Worm (Caenorhabditis elegans) whole organism, midembryonic: ENCODE results near the gene Y116A8A.7.
"Not testable (repeated sequence)": the region's sequence is repeated elsewhere in the genome, so short reads cannot be mapped to it uniquely, and the experiment has no call there.

Source experiments
- T22C8.4 ChIP-seq: fragments of 200-800 bp; sonication (Bioruptor generic); IDR thresholded peaks from 2 replicates; pipeline ENCODE4 v1.3.6; 2022; ENCODE audit warnings: missing genetic modification characterization, missing compliant biosample characterization
- cog-1 ChIP-seq: sonication (generic microtip); optimal IDR thresholded peaks from 2 replicates; lab custom pipeline; 2016; ENCODE audit warnings: missing genetic modification characterization, missing compliant biosample characterization
- flt-1 ChIP-seq: fragments of 200-800 bp; sonication (Bioruptor generic); IDR thresholded peaks from 2 replicates; pipeline ENCODE4 v1.3.6; 2022; ENCODE audit warnings: missing genetic modification characterization, missing compliant biosample characterization
- klf-2 ChIP-seq: fragments of 200-800 bp; sonication (Bioruptor generic); conservative IDR thresholded peaks from 2 replicates; pipeline ENCODE4 v1.3.6; 2022; ENCODE audit warnings: missing genetic modification reagents, missing genetic modification characterization, missing compliant biosample characterization
- med-1 ChIP-seq: sonication (generic microtip); optimal IDR thresholded peaks from 2 replicates; lab custom pipeline; 2017; ENCODE audit warnings: missing genetic modification characterization, mild to moderate bottlenecking, missing compliant biosample characterization, antibody characterized with exemption, missing genetic modification reagents; ENCODE audit not compliant: insufficient read depth
- ref-1 ChIP-seq: fragments of 200-800 bp; sonication (Bioruptor generic); conservative IDR thresholded peaks from 2 replicates; pipeline ENCODE4 v1.3.6; 2022; ENCODE audit warnings: missing genetic modification reagents, missing genetic modification characterization, missing compliant biosample characterization
- tab-1 ChIP-seq: fragments of 200-800 bp; sonication (Bioruptor generic); IDR thresholded peaks from 2 replicates; pipeline ENCODE4 v1.3.6; 2022; ENCODE audit warnings: missing genetic modification characterization, missing compliant biosample characterization
- ztf-23 ChIP-seq: fragments of 200-800 bp; sonication (Bioruptor generic); IDR thresholded peaks from 2 replicates; pipeline ENCODE4 v1.3.6; 2022; ENCODE audit warnings: missing genetic modification reagents, missing genetic modification characterization, missing compliant biosample characterization
- ztf-29 ChIP-seq: fragments of 200-800 bp; sonication (Bioruptor generic); IDR thresholded peaks from 2 replicates; pipeline ENCODE4 v1.3.6; 2022; ENCODE audit warnings: missing genetic modification reagents, missing genetic modification characterization, missing compliant biosample characterization

Gene Y116A8A.7

DNA sequence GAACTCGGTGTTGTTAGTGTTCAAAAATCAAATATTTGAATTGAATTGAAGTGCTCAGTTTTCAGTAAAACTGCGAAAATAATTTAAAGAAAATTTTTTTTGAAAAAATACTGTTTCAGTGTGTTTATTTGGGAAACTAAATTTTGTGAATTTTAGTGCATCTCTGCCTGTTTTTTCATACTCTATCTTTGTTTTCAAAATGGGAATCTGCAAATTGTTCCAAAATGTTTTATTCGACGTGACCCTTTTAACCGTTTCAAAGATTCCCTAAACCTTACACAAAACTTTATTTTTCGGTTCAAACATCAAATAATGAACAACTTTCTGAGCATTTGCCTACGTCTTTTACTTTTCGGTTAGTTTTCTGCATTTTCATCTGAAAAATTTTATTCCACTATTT, at the start of gene Y116A8A.7:
TSS of gene Y116A8A.7 (plus strand) at position 301 of the 400 bp plus-strand sequence.
- TF ChIP-seq cog-1 (tag; lab: Kevin White, UChicago) (no peak), med-1 (no peak), ref-1 (GFP tag; lab: Robert Waterston, UW) (no peak), ztf-29 (GFP tag; lab: Robert Waterston, UW) (no peak), tab-1 (GFP tag; lab: Robert Waterston, UW) (no peak), flt-1 (GFP tag; lab: Robert Waterston, UW) (no peak)

DNA sequence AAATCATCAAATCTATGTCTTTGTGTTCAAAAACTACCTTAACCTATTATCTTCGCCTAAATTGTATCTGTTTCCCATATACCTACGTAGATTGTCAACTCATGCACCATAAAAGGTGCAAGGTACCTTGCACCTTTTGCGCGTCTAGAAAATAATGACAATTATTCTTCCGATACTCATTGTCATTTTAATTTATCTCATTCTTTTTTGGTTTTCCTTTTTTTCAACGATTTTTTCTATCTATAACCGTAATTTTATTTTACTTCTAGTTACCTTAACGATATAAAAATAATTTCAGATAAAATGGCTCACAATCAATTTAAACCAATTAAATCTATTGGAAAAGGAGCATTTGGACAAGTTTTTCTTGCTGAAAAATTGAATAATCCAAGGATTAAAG, 43.0 kb upstream of the Y116A8A.7 start, which contains the start of gene Y43D4A.6:
TSS of gene Y43D4A.6 (plus strand) at position 301 of the 400 bp plus-strand sequence.
- TF ChIP-seq cog-1 (tag; lab: Kevin White, UChicago) (no peak), klf-2 (GFP tag; lab: Robert Waterston, UW) (no peak), tab-1 (GFP tag; lab: Robert Waterston, UW) (no peak), ref-1 (GFP tag; lab: Robert Waterston, UW) (no peak), med-1 (no peak), flt-1 (GFP tag; lab: Robert Waterston, UW) (no peak), T22C8.4 (GFP tag; lab: Robert Waterston, UW) (no peak), ztf-23 (GFP tag; lab: Robert Waterston, UW) (no peak), ztf-29 (GFP tag; lab: Robert Waterston, UW) (no peak)

DNA sequence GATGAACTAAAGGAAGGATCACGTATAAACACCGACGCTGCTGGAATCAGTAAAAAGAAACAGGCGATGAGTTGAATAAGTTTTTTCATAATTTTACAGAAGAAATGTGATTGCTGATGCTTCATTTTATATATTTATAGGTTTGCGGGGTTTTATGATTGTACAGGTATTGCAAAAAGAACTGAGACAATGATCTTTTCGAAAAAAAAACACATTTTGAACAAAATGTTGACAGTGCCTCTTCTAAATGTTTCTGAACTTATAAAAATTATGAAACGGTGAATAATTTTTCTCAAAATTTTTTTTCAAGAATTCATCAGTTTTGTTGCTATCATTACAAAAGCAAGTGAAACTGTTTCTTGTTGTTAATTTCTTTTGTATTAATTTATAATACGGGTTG, 23.6 kb upstream of the Y116A8A.7 start, which contains the start of gene clec-193:
TSS of gene clec-193 (minus strand) at position 101 of the 400 bp plus-strand sequence.
- TF ChIP-seq ztf-23 (GFP tag; lab: Robert Waterston, UW) = no peak
- TF ChIP-seq cog-1 (tag; lab: Kevin White, UChicago) = no peak
- TF ChIP-seq med-1 = no peak
- no peak for TF ChIP-seq ref-1 (GFP tag; lab: Robert Waterston, UW)
- TF ChIP-seq T22C8.4 (GFP tag; lab: Robert Waterston, UW) = no peak
- no peak for TF ChIP-seq klf-2 (GFP tag; lab: Robert Waterston, UW)
- no peak for TF ChIP-seq tab-1 (GFP tag; lab: Robert Waterston, UW)
- no peak for TF ChIP-seq ztf-29 (GFP tag; lab: Robert Waterston, UW)

DNA sequence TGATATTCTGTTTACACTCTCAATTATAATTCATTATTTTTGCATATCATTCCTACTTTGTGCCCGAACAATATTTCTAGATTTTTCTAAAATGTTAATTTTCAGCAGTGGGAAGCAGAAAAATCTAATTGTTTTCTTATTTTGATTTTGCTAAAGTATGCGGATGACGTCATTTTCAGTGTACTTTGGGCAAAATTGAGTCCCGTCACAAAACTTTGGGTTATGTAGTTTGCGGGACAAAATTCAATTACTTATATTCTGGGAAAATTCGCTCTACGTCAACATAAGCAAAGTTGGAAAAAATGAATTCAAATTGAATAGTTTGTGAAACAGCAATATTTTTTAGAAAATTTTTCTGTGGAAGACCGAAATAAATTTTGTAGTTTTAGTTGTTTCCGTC, 17.9 kb upstream of the Y116A8A.7 start:
- TF ChIP-seq T22C8.4 (GFP tag; lab: Robert Waterston, UW) = no peak
- no peak for TF ChIP-seq ztf-23 (GFP tag; lab: Robert Waterston, UW)
- TF ChIP-seq ref-1 (GFP tag; lab: Robert Waterston, UW) = no peak
- no peak for TF ChIP-seq med-1
- TF ChIP-seq ztf-29 (GFP tag; lab: Robert Waterston, UW) = no peak
- no peak for TF ChIP-seq tab-1 (GFP tag; lab: Robert Waterston, UW)
- TF ChIP-seq cog-1 (tag; lab: Kevin White, UChicago) = no peak
- no peak for TF ChIP-seq flt-1 (GFP tag; lab: Robert Waterston, UW)

DNA sequence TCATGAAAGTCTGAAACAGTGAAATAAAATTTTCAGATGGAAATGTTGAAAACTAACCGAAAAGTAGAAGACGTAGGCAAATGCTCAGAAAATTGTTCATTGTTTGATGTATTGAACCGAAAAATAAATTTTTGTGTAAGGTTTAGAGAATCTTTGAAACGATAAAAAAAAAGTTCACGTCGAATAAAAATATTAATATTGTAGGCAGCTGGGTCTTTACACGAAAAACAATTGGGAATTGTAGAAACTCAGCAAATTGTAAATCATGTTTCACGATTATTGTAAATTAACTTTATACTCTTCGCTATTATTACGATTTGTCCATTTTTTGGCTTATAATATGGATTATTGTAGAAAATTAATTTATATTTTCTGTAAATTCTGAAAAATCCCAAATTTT, 16.2 kb upstream of the Y116A8A.7 start, which contains the start of gene Y116A8A.2:
TSS of gene Y116A8A.2 (minus strand) at position 101 of the 400 bp plus-strand sequence.
- TF ChIP-seq med-1 = no peak
- TF ChIP-seq ref-1 (GFP tag; lab: Robert Waterston, UW) = no peak
- TF ChIP-seq T22C8.4 (GFP tag; lab: Robert Waterston, UW) = no peak
- TF ChIP-seq cog-1 (tag; lab: Kevin White, UChicago) = no peak
- no peak for TF ChIP-seq tab-1 (GFP tag; lab: Robert Waterston, UW)

DNA sequence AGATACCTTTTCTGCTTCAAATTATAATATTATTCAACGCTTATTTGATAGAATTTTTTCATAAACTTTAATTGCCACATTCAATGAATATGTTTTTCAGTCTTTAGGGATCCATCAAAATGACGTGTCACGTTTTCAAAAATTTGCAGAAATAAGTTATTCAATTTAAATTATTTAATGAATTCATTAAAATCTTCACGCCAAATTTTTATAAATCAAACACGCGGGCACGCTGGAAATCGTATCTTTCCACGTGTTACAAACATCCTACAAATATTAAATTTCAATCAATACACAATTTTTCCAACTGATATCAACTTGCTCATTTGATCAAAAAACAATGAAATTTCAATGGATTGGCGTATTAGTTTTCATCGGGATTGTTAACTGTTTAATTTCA, 7.5 kb upstream of the Y116A8A.7 start, which contains the start of gene Y116A8A.4:
TSS of gene Y116A8A.4 (plus strand) at position 301 of the 400 bp plus-strand sequence.
- no peak for TF ChIP-seq ztf-29 (GFP tag; lab: Robert Waterston, UW)
- TF ChIP-seq med-1 = no peak
- TF ChIP-seq cog-1 (tag; lab: Kevin White, UChicago) = no peak
- no peak for TF ChIP-seq ref-1 (GFP tag; lab: Robert Waterston, UW)
- TF ChIP-seq klf-2 (GFP tag; lab: Robert Waterston, UW) = no peak
- no peak for TF ChIP-seq tab-1 (GFP tag; lab: Robert Waterston, UW)
- no peak for TF ChIP-seq flt-1 (GFP tag; lab: Robert Waterston, UW)
- no peak for TF ChIP-seq T22C8.4 (GFP tag; lab: Robert Waterston, UW)
- TF ChIP-seq ztf-23 (GFP tag; lab: Robert Waterston, UW) = no peak

DNA sequence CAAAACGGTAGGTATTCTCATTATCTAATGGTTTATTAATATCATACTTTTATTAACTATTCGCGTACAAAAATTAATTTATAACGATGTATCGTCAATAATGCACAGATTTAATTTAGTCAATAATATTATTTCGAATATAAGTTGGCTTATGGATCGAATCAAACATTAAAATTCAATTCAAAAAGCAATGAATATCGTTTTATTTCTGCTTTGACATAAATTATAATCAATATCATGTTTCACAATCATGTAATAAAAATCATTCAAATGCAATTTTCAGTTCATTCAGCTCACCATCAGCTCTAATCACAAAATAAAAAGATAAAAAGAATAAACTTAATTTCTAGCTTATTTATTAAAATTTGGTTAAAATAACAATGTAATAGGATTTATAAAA, 1.3 kb upstream of the Y116A8A.7 start, which contains the start of gene Y116A8A.6:
TSS of gene Y116A8A.6 (minus strand) at position 101 of the 400 bp plus-strand sequence.
- TF ChIP-seq flt-1 (GFP tag; lab: Robert Waterston, UW) (no peak), ref-1 (GFP tag; lab: Robert Waterston, UW) (no peak), cog-1 (tag; lab: Kevin White, UChicago) (no peak), klf-2 (GFP tag; lab: Robert Waterston, UW) (no peak), med-1 (no peak)

DNA sequence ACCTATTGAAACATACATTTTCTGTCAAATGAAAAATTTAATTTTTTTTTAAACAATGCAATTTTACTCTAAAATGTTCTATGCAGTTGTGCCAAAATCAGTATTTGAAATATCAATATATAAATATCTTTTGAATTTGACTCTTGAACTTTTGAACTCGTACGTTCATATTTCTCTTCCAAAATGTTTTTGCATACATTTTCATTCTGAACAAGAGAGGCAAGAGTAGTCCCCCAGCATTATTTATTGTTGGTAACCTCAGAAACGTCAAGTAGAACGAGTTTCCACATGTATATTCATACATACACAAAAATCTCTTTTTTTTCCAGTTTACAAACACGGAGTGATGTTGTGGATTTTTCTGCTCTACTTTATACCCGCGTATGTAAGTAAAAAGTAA, 1.4 kb downstream of the Y116A8A.7 start, which contains the start of gene clec-194:
TSS of gene clec-194 (plus strand) at position 301 of the 400 bp plus-strand sequence.
- TF ChIP-seq ref-1 (GFP tag; lab: Robert Waterston, UW) (no peak), cog-1 (tag; lab: Kevin White, UChicago) (no peak), tab-1 (GFP tag; lab: Robert Waterston, UW) (no peak), ztf-23 (GFP tag; lab: Robert Waterston, UW) (no peak)

DNA sequence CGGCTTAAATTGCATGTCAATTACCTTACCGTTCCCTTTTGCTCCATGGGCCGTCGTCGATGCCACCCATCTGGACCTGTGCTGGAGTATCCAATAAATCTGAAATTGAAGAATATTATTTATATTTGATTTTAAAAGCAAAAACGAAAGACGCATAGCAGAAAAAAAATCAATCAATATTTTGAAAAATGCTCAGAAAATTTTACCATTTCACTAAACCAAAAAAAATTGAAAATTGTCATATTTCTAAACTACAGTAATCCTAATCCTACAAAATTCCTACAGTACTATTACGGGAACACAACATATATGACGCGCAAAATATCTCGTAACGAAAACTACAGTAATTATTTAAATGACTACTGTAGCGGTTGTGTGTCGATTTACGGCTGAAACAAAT, 12.9 kb downstream of the Y116A8A.7 start, which contains the start of gene Y116A8A.150:
TSS of gene Y116A8A.150 (minus strand) at position 101 of the 400 bp plus-strand sequence.
- not testable (repeated sequence) for TF ChIP-seq ztf-29, klf-2, ztf-23 (GFP tag; lab: Robert Waterston, UW)

DNA sequence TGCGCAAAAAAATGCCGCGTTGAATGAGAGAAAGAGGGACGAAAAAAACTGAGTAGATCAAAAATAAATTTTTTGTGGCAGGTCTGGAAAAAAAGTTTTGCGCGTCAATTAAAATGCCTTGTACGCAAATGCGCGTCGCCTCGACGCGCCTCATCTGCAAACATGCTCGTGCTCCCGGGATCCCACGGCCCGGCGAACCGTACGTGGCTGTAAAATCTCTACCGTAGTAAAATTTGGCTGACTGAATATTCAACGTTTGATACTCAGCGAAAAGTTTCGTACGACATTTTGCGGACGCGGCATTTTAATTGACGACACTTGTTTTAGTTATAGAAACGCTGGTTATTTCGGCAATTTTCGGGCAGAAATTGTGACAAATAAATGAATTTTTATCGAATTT, 15.4 kb downstream of the Y116A8A.7 start:
- TF ChIP-seq ztf-23 (GFP tag; lab: Robert Waterston, UW) (0 out of 2 replicates have a peak, but pooled peaks have one; percentile 28), flt-1 (GFP tag; lab: Robert Waterston, UW) (peak; percentile 71)
